Fruit fly (Drosophila melanogaster) whole organism, prepupa: ENCODE measurements around the gene Gr77a.

Experiments
- Blimp-1 ChIP-seq: fragments of 200-800 bp; sonication (Bioruptor generic); optimal IDR thresholded peaks from 3 replicates; lab custom pipeline; 2017; ENCODE audit warnings: missing biosample characterization, missing genetic modification characterization, mild to moderate bottlenecking, moderate library complexity, missing genetic modification reagents
- CG10631 ChIP-seq: fragments of 200-800 bp; sonication (Bioruptor generic); optimal IDR thresholded peaks from 2 replicates; lab custom pipeline; 2016; ENCODE audit warnings: missing biosample characterization, missing genetic modification characterization
- CG10669 ChIP-seq: fragments of 200-800 bp; sonication (Bioruptor generic); optimal IDR thresholded peaks from 3 replicates; lab custom pipeline; 2018; ENCODE audit warnings: missing biosample characterization, mild to moderate bottlenecking, missing genetic modification characterization, moderate library complexity
- CG11294 ChIP-seq: fragments of 200-800 bp; sonication (Bioruptor generic); IDR thresholded peaks from 2 replicates; pipeline ENCODE4 v1.3.6; 2022; ENCODE audit warnings: missing biosample characterization, missing genetic modification characterization
- CG11762 ChIP-seq: fragments of 200-800 bp; sonication (Bioruptor generic); optimal IDR thresholded peaks from 3 replicates; lab custom pipeline; 2016; ENCODE audit warnings: missing biosample characterization, missing genetic modification characterization; ENCODE audit not compliant: insufficient read depth
- CG11902 ChIP-seq: fragments of 200-800 bp; sonication (Bioruptor generic); optimal IDR thresholded peaks from 3 replicates; lab custom pipeline; 2016; ENCODE audit warnings: missing biosample characterization, missing genetic modification characterization
- CG15336 ChIP-seq: fragments of 200-800 bp; sonication (Bioruptor generic); IDR thresholded peaks from 2 replicates; pipeline ENCODE4 v1.3.6; 2022; ENCODE audit warnings: missing biosample characterization, missing genetic modification characterization
- CG16779 ChIP-seq: fragments of 200-800 bp; sonication (Bioruptor generic); optimal IDR thresholded peaks from 3 replicates; lab custom pipeline; 2017; ENCODE audit warnings: missing biosample characterization, mild to moderate bottlenecking, missing genetic modification characterization
- CG3032 ChIP-seq: fragments of 200-800 bp; optimal IDR thresholded peaks from 2 replicates; lab custom pipeline; 2019; ENCODE audit warnings: missing biosample characterization, mild to moderate bottlenecking, missing genetic modification characterization, moderate library complexity
- CG31627 ChIP-seq: fragments of 200-800 bp; sonication (Bioruptor generic); optimal IDR thresholded peaks from 3 replicates; lab custom pipeline; 2016; ENCODE audit warnings: missing biosample characterization, missing genetic modification characterization
- CG32006 ChIP-seq: fragments of 200-800 bp; sonication (Bioruptor generic); optimal IDR thresholded peaks from 3 replicates; lab custom pipeline; 2017; ENCODE audit warnings: missing biosample characterization, mild to moderate bottlenecking, missing genetic modification characterization
- CG34406 ChIP-seq: fragments of 200-800 bp; sonication (Bioruptor generic); optimal IDR thresholded peaks from 3 replicates; lab custom pipeline; 2016; ENCODE audit warnings: missing biosample characterization, missing genetic modification characterization
- CG3919 ChIP-seq: fragments of 200-800 bp; sonication (Bioruptor generic); optimal IDR thresholded peaks from 3 replicates; lab custom pipeline; 2016; ENCODE audit warnings: missing biosample characterization, missing genetic modification characterization
- CG4318 ChIP-seq: fragments of 200-800 bp; sonication (Bioruptor generic); optimal IDR thresholded peaks from 3 replicates; lab custom pipeline; 2017; ENCODE audit warnings: missing biosample characterization, mild to moderate bottlenecking, missing genetic modification characterization
- CG6163 ChIP-seq: fragments of 200-800 bp; sonication (Bioruptor generic); IDR thresholded peaks from 3 replicates; pipeline ENCODE4 v1.3.6; 2022; ENCODE audit warnings: missing biosample characterization, missing genetic modification characterization
- CG6792 ChIP-seq: fragments of 200-800 bp; sonication (Bioruptor generic); optimal IDR thresholded peaks from 3 replicates; lab custom pipeline; 2016; ENCODE audit warnings: missing biosample characterization, missing genetic modification characterization
- CG6808 ChIP-seq: fragments of 200-800 bp; sonication (Bioruptor generic); optimal IDR thresholded peaks from 3 replicates; lab custom pipeline; 2017; ENCODE audit warnings: missing biosample characterization, missing genetic modification characterization, mild to moderate bottlenecking, moderate library complexity, missing genetic modification reagents
- CG6854 ChIP-seq: fragments of 200-800 bp; sonication (Bioruptor generic); optimal IDR thresholded peaks from 2 replicates; lab custom pipeline; 2017; ENCODE audit warnings: missing biosample characterization, mild to moderate bottlenecking, missing genetic modification characterization
- CG8119 ChIP-seq: fragments of 200-800 bp; sonication (Bioruptor generic); IDR thresholded peaks from 3 replicates; pipeline ENCODE4 v1.3.6; 2022; ENCODE audit warnings: missing biosample characterization, missing genetic modification characterization
- CG8319 ChIP-seq: fragments of 200-800 bp; sonication (Bioruptor generic); optimal IDR thresholded peaks from 3 replicates; lab custom pipeline; 2016; ENCODE audit warnings: missing biosample characterization, missing genetic modification characterization
- CG8632 ChIP-seq: fragments of 200-800 bp; sonication (Bioruptor generic); optimal IDR thresholded peaks from 3 replicates; lab custom pipeline; 2016; ENCODE audit warnings: missing biosample characterization, missing genetic modification characterization
- Eip75B ChIP-seq: fragments of 200-800 bp; sonication (Bioruptor generic); optimal IDR thresholded peaks from 3 replicates; lab custom pipeline; 2016; ENCODE audit warnings: missing biosample characterization, missing genetic modification characterization
- Eip78C ChIP-seq: fragments of 200-800 bp; sonication (Bioruptor generic); peaks from one replicate; lab custom pipeline; 2016; ENCODE audit warnings: missing biosample characterization, missing genetic modification characterization
- Eip93F ChIP-seq: fragments of 200-800 bp; sonication (Bioruptor generic); optimal IDR thresholded peaks from 2 replicates; lab custom pipeline; 2016; ENCODE audit warnings: missing biosample characterization, mild to moderate bottlenecking, missing genetic modification characterization
- Ets21C ChIP-seq: fragments of 200-800 bp; sonication (Bioruptor generic); optimal IDR thresholded peaks from 3 replicates; lab custom pipeline; 2016; ENCODE audit warnings: missing biosample characterization, missing genetic modification characterization
- Gug ChIP-seq: fragments of 200-800 bp; sonication (Bioruptor generic); IDR thresholded peaks from 2 replicates; pipeline ENCODE4 v1.3.6; 2022; ENCODE audit warnings: missing biosample characterization, missing genetic modification characterization
- Hr38 ChIP-seq: sonication (Bioruptor generic); optimal IDR thresholded peaks from 2 replicates; lab custom pipeline; 2016; ENCODE audit warnings: missing biosample characterization, missing genetic modification characterization
- Hr39 ChIP-seq: fragments of 200-800 bp; sonication (Bioruptor generic); optimal IDR thresholded peaks from 2 replicates; lab custom pipeline; 2016; ENCODE audit warnings: missing biosample characterization, missing genetic modification characterization
- Met ChIP-seq: fragments of 200-800 bp; sonication (Bioruptor generic); optimal IDR thresholded peaks from 3 replicates; lab custom pipeline; 2016; ENCODE audit warnings: missing biosample characterization, missing genetic modification characterization
- Smox ChIP-seq: fragments of 200-800 bp; sonication (Bioruptor generic); optimal IDR thresholded peaks from 3 replicates; lab custom pipeline; 2016; ENCODE audit warnings: missing biosample characterization, missing genetic modification characterization
- Sox102F ChIP-seq: fragments of 200-800 bp; sonication (Bioruptor generic); optimal IDR thresholded peaks from 2 replicates; lab custom pipeline; 2016; ENCODE audit warnings: missing biosample characterization, mild to moderate bottlenecking, missing genetic modification characterization
- Sox14 ChIP-seq: fragments of 200-800 bp; sonication (Bioruptor generic); optimal IDR thresholded peaks from 3 replicates; lab custom pipeline; 2016; ENCODE audit warnings: missing biosample characterization, missing genetic modification characterization
- Sox15 ChIP-seq: fragments of 200-800 bp; sonication (Bioruptor generic); optimal IDR thresholded peaks from 3 replicates; lab custom pipeline; 2016; ENCODE audit warnings: missing biosample characterization, missing genetic modification characterization
- achi ChIP-seq: fragments of 200-800 bp; sonication (Bioruptor generic); optimal IDR thresholded peaks from 3 replicates; lab custom pipeline; 2016; ENCODE audit warnings: missing biosample characterization, missing genetic modification characterization
- acj6 ChIP-seq: fragments of 200-800 bp; sonication (Bioruptor generic); optimal IDR thresholded peaks from 3 replicates; lab custom pipeline; 2016; ENCODE audit warnings: missing biosample characterization, missing genetic modification characterization
- cyc ChIP-seq: fragments of 200-800 bp; sonication (Bioruptor generic); optimal IDR thresholded peaks from 3 replicates; lab custom pipeline; 2016; ENCODE audit warnings: missing biosample characterization, missing genetic modification characterization
- dsx ChIP-seq: fragments of 200-800 bp; optimal IDR thresholded peaks from 3 replicates; lab custom pipeline; 2019; ENCODE audit warnings: missing biosample characterization, mild to moderate bottlenecking, missing genetic modification characterization, moderate library complexity; ENCODE audit not compliant: poor library complexity, severe bottlenecking
- esn ChIP-seq: fragments of 200-800 bp; sonication (Bioruptor generic); optimal IDR thresholded peaks from 2 replicates; lab custom pipeline; 2016; ENCODE audit warnings: missing biosample characterization, mild to moderate bottlenecking, missing genetic modification characterization, moderate library complexity
- fd59A ChIP-seq: fragments of 200-800 bp; sonication (Bioruptor generic); optimal IDR thresholded peaks from 2 replicates; lab custom pipeline; 2017; ENCODE audit warnings: missing biosample characterization, mild to moderate bottlenecking, missing genetic modification characterization, missing genetic modification reagents
- fd85E ChIP-seq: fragments of 200-800 bp; sonication (Bioruptor generic); optimal IDR thresholded peaks from 3 replicates; lab custom pipeline; 2016; ENCODE audit warnings: missing biosample characterization, missing genetic modification characterization
- fkh ChIP-seq: fragments of 200-800 bp; sonication (Bioruptor generic); optimal IDR thresholded peaks from 3 replicates; lab custom pipeline; 2017; ENCODE audit warnings: missing biosample characterization, mild to moderate bottlenecking, missing genetic modification characterization, moderate library complexity
- lz ChIP-seq: fragments of 200-800 bp; sonication (Bioruptor generic); optimal IDR thresholded peaks from 3 replicates; lab custom pipeline; 2016; ENCODE audit warnings: missing biosample characterization, missing genetic modification characterization
- net ChIP-seq: fragments of 200-800 bp; sonication (Bioruptor generic); optimal IDR thresholded peaks from 3 replicates; lab custom pipeline; 2016; ENCODE audit warnings: missing biosample characterization, missing genetic modification characterization
- pdm3 ChIP-seq: fragments of 200-800 bp; sonication (Bioruptor generic); optimal IDR thresholded peaks from 3 replicates; lab custom pipeline; 2016; ENCODE audit warnings: missing biosample characterization, missing genetic modification characterization
- salr ChIP-seq, 2 experiments: fragments of 200-800 bp; sonication (Bioruptor generic); optimal IDR thresholded peaks; 3 replicates each; lab custom pipeline; 2016 to 2018; ENCODE audit warnings: missing biosample characterization in 2 of 2, missing genetic modification characterization in 2 of 2, mild to moderate bottlenecking in 1 of 2
- spab ChIP-seq: fragments of 200-800 bp; sonication (Bioruptor generic); optimal IDR thresholded peaks from 2 replicates; lab custom pipeline; 2017; ENCODE audit warnings: missing biosample characterization, mild to moderate bottlenecking, missing genetic modification characterization, missing genetic modification reagents
- ss ChIP-seq, 2 experiments: fragments of 200-800 bp; sonication (Bioruptor generic); optimal IDR thresholded peaks; 2 replicates in 1 of 2; 3 replicates in 1 of 2; lab custom pipeline; 2017 to 2018; ENCODE audit warnings: mild to moderate bottlenecking in 2 of 2, missing biosample characterization in 2 of 2, missing genetic modification characterization in 2 of 2, moderate library complexity in 1 of 2
- svp ChIP-seq: fragments of 200-800 bp; sonication (Bioruptor generic); peaks from one replicate; lab custom pipeline; 2016; ENCODE audit warnings: missing biosample characterization, missing genetic modification characterization
- topi ChIP-seq: fragments of 200-800 bp; sonication (Bioruptor generic); optimal IDR thresholded peaks from 3 replicates; lab custom pipeline; 2016; ENCODE audit warnings: missing biosample characterization, missing genetic modification characterization
- vri ChIP-seq: fragments of 200-800 bp; sonication (Bioruptor generic); optimal IDR thresholded peaks from 3 replicates; lab custom pipeline; 2016; ENCODE audit warnings: missing biosample characterization, mild to moderate bottlenecking, missing genetic modification characterization

Gr77a gene

DNA sequence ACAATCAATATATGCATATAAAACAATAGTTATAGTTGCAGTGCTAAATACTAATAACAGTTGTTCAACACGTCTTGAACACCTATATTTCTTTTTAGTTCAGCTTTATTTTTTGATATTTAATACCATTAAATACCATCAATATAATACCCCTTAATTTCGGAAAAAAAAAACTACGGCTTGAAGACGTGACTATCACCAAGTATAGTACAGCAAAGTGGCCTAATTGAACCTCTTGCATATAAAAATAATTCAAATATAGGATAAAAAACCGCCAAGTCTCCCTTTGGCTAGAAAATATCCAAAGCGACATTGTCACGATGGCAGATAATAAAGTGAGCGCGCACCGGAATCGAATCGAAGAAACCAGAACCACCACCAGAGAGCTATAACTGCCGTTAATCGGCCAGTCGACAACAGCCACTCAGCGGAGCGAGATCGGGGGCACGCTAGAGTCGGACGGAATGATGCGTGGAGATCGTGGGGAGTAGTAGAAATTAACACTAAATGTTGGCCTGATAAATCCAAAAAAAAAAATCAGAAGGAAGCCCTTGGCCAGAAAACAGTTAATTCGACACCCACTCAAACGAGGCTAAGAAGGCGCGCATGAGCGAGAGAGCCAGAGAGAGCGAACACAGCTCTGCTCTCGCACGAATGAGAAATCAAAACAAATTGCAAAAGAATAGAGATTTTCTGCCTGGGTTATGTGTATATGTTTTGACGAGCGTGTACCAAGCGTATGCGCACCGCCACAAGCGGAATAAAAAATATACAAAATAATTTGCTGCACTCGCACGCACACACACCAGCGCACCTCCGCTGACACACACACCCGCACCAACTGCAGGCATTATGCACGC lies 45.8 kb upstream of the Gr77a start:
- TF ChIP-seq acj6 (GFP tag; lab: Kevin White, UChicago): no peak
- no peak for TF ChIP-seq Sox102F (GFP tag; lab: Kevin White, UChicago)
- TF ChIP-seq Sox15 (GFP tag; lab: Kevin White, UChicago): no peak
- peak in 1 of 2 experiments; percentile 54 for TF ChIP-seq salr (GFP tag; optimal IDR thresholded peaks at IDR 0.05; lab: Kevin White, UChicago)
- no peak for TF ChIP-seq fd59A (GFP tag; lab: Kevin White, UChicago)
- TF ChIP-seq topi (GFP tag; lab: Kevin White, UChicago): peak; percentile 48
- TF ChIP-seq ss (GFP tag; optimal IDR thresholded peaks at IDR 0.05; lab: Kevin White, UChicago): peak; percentile 44 to 60
- no peak for TF ChIP-seq CG4318
- TF ChIP-seq Eip78C: peak; percentile 91
- peak; percentile 11 for TF ChIP-seq dsx (GFP tag; lab: Kevin White, UChicago)
- no peak for TF ChIP-seq Gug (GFP tag; lab: Robert Waterston, UW)
- TF ChIP-seq CG15336 (GFP tag; lab: Robert Waterston, UW): peak; percentile 56
- TF ChIP-seq lz (GFP tag; lab: Kevin White, UChicago): peak; percentile 27
- no peak for TF ChIP-seq CG6854 (GFP tag; lab: Kevin White, UChicago)
- TF ChIP-seq svp (GFP tag; lab: Kevin White, UChicago): peak; percentile 59
- no peak for TF ChIP-seq CG16779
- TF ChIP-seq Blimp-1 (GFP tag; lab: Kevin White, UChicago): peak; percentile 44
- TF ChIP-seq fkh (GFP tag; lab: Kevin White, UChicago): peak; percentile 6
- TF ChIP-seq CG3032 (tag; lab: Kevin White, UChicago): peak; percentile 88
- TF ChIP-seq esn (GFP tag; lab: Kevin White, UChicago): peak; percentile 64
- no peak for TF ChIP-seq CG8319 (GFP tag; lab: Kevin White, UChicago)
- peak; percentile 43 for TF ChIP-seq Sox14 (GFP tag; lab: Kevin White, UChicago)
- peak; percentile 57 for TF ChIP-seq Eip93F
- no peak for TF ChIP-seq Ets21C (GFP tag; lab: Kevin White, UChicago)
- peak; percentile 41 for TF ChIP-seq Hr39 (GFP tag; lab: Kevin White, UChicago)
- peak; percentile 5 for TF ChIP-seq CG11762 (GFP tag; lab: Kevin White, UChicago)
- peak; percentile 32 for TF ChIP-seq CG34406 (GFP tag; lab: Kevin White, UChicago)
- peak; percentile 1 for TF ChIP-seq spab (GFP tag; lab: Kevin White, UChicago)
- TF ChIP-seq CG10631 (GFP tag; lab: Kevin White, UChicago): no peak
- peak; percentile 68 for TF ChIP-seq CG32006
- peak; percentile 41 for TF ChIP-seq vri
- peak; percentile 2 for TF ChIP-seq CG3919 (GFP tag; lab: Kevin White, UChicago)
- TF ChIP-seq net (GFP tag; lab: Kevin White, UChicago): peak; percentile 38
- TF ChIP-seq fd85E: no peak
- TF ChIP-seq CG10669 (GFP tag; lab: Kevin White, UChicago): no peak
- peak; percentile 55 for TF ChIP-seq Met (GFP tag; lab: Kevin White, UChicago)
- peak; percentile 28 for TF ChIP-seq Eip75B (GFP tag; lab: Kevin White, UChicago)
- TF ChIP-seq pdm3 (GFP tag; lab: Kevin White, UChicago): peak; percentile 55
- peak; percentile 15 for TF ChIP-seq cyc (GFP tag; lab: Kevin White, UChicago)
- peak; percentile 57 for TF ChIP-seq Smox
- peak; percentile 25 for TF ChIP-seq CG31627 (GFP tag; lab: Kevin White, UChicago)
- TF ChIP-seq CG11294: no peak
- peak; percentile 12; the same call in 2 of the 3 replicates for TF ChIP-seq CG6163 (GFP tag; lab: Robert Waterston, UW)
- peak; percentile 30; the same call in 2 of the 3 replicates for TF ChIP-seq CG8119 (GFP tag; lab: Robert Waterston, UW)
- TF ChIP-seq CG8632: peak; percentile 30
- peak; percentile 37 for TF ChIP-seq achi (GFP tag; lab: Kevin White, UChicago)
- TF ChIP-seq CG6792 (GFP tag; lab: Kevin White, UChicago): no peak
- peak; percentile 57 for TF ChIP-seq CG6808 (GFP tag; lab: Kevin White, UChicago)
- no peak for TF ChIP-seq CG11902 (GFP tag; lab: Kevin White, UChicago)
- no peak for TF ChIP-seq Hr38
